Fruit fly (Drosophila melanogaster) whole organism, embryonic: ENCODE data around the gene Rpn9.
A peak's percentile ranks its signal among the peaks of the same experiment; 100 is the strongest.

Experiments used
- BEAF-32 ChIP-seq: fragments of 200-800 bp; sonication (Bioruptor generic); optimal IDR thresholded peaks from 3 replicates; lab custom pipeline; 2017; ENCODE audit warnings: missing biosample characterization, missing genetic modification characterization, mild to moderate bottlenecking, moderate library complexity, missing genetic modification reagents
- CG10267 ChIP-seq: fragments of 200-800 bp; sonication (Bioruptor generic); optimal IDR thresholded peaks from 2 replicates; lab custom pipeline; 2018; ENCODE audit warnings: missing biosample characterization, mild to moderate bottlenecking, missing genetic modification characterization, moderate library complexity
- CG12155 ChIP-seq: fragments of 200-800 bp; sonication (Bioruptor generic); optimal IDR thresholded peaks from 3 replicates; lab custom pipeline; 2016; ENCODE audit warnings: missing biosample characterization, missing genetic modification characterization
- CG12391 ChIP-seq: fragments of 200-800 bp; sonication (Bioruptor generic); optimal IDR thresholded peaks from 3 replicates; lab custom pipeline; 2018; ENCODE audit warnings: missing biosample characterization, mild to moderate bottlenecking, missing genetic modification characterization, moderate library complexity
- CG13775 ChIP-seq: fragments of 200-800 bp; sonication (Bioruptor generic); optimal IDR thresholded peaks from 3 replicates; lab custom pipeline; 2017; ENCODE audit warnings: missing biosample characterization, mild to moderate bottlenecking, missing genetic modification characterization
- CG16815 ChIP-seq: fragments of 200-800 bp; sonication (Bioruptor generic); optimal IDR thresholded peaks from 3 replicates; lab custom pipeline; 2017; ENCODE audit warnings: missing biosample characterization, mild to moderate bottlenecking, missing genetic modification characterization
- CG17359 ChIP-seq: fragments of 200-800 bp; sonication (Bioruptor generic); optimal IDR thresholded peaks from 3 replicates; lab custom pipeline; 2018; ENCODE audit warnings: missing biosample characterization, mild to moderate bottlenecking, missing genetic modification characterization, moderate library complexity
- CG18011 ChIP-seq: fragments of 200-800 bp; sonication (Bioruptor generic); optimal IDR thresholded peaks from 2 replicates; lab custom pipeline; 2017; ENCODE audit warnings: missing biosample characterization, missing genetic modification characterization, mild to moderate bottlenecking, moderate library complexity, missing genotype
- CG2678 ChIP-seq: fragments of 200-800 bp; sonication (Bioruptor generic); optimal IDR thresholded peaks from 3 replicates; lab custom pipeline; 2019; ENCODE audit warnings: missing biosample characterization, mild to moderate bottlenecking, missing genetic modification characterization, moderate library complexity
- CG31365 ChIP-seq: fragments of 200-800 bp; sonication (Bioruptor generic); optimal IDR thresholded peaks from 2 replicates; lab custom pipeline; 2018; ENCODE audit warnings: missing biosample characterization, mild to moderate bottlenecking, missing genetic modification characterization
- CG32767 ChIP-seq: fragments of 200-800 bp; sonication (Bioruptor generic); IDR thresholded peaks from 2 replicates; pipeline ENCODE4 v1.3.6; 2022; ENCODE audit warnings: missing biosample characterization, missing genetic modification characterization
- CG3281 ChIP-seq: fragments of 200-800 bp; sonication (Bioruptor generic); optimal IDR thresholded peaks from 3 replicates; lab custom pipeline; 2017; ENCODE audit warnings: missing biosample characterization, mild to moderate bottlenecking, missing genetic modification characterization
- CG42726 ChIP-seq: fragments of 200-800 bp; sonication (Bioruptor generic); IDR thresholded peaks from 2 replicates; pipeline ENCODE4 v1.3.6; 2022; ENCODE audit warnings: missing biosample characterization, missing genetic modification characterization; ENCODE audit not compliant: partially characterized antibody
- CG5180 ChIP-seq: fragments of 200-800 bp; sonication (Bioruptor generic); optimal IDR thresholded peaks from 3 replicates; lab custom pipeline; 2017; ENCODE audit warnings: missing biosample characterization, missing genetic modification characterization, mild to moderate bottlenecking, moderate library complexity, missing genetic modification reagents
- CG6254 ChIP-seq: fragments of 200-800 bp; sonication (Bioruptor generic); optimal IDR thresholded peaks from 3 replicates; lab custom pipeline; 2017; ENCODE audit warnings: mild to moderate bottlenecking, missing biosample characterization, missing genetic modification reagents, missing genetic modification characterization
- CG7271 ChIP-seq: fragments of 200-800 bp; sonication (Bioruptor generic); optimal IDR thresholded peaks from 2 replicates; lab custom pipeline; 2018; ENCODE audit warnings: missing biosample characterization, mild to moderate bottlenecking, missing genetic modification characterization, moderate library complexity
- CG8281 ChIP-seq: fragments of 200-800 bp; sonication (Bioruptor generic); optimal IDR thresholded peaks from 2 replicates; lab custom pipeline; 2018; ENCODE audit warnings: missing biosample characterization, mild to moderate bottlenecking, missing genetic modification characterization, moderate library complexity
- CG8478 ChIP-seq: fragments of >200 bp; optimal IDR thresholded peaks from 2 replicates; lab custom pipeline; 2018
- CG8765 ChIP-seq: fragments of 200-800 bp; sonication (Bioruptor generic); IDR thresholded peaks from 2 replicates; pipeline ENCODE4 v1.3.6; 2022; ENCODE audit warnings: missing biosample characterization, missing genetic modification characterization
- Deaf1 ChIP-seq: fragments of 200-800 bp; optimal IDR thresholded peaks from 3 replicates; lab custom pipeline; 2019; ENCODE audit warnings: missing biosample characterization, mild to moderate bottlenecking, missing genetic modification characterization, moderate library complexity
- Doc3 ChIP-seq: fragments of 200-800 bp; sonication (Bioruptor generic); IDR thresholded peaks from 3 replicates; pipeline ENCODE4 v1.3.6; 2022; ENCODE audit warnings: missing biosample characterization, missing genetic modification characterization; ENCODE audit not compliant: partially characterized antibody
- Dref ChIP-seq: fragments of 200-800 bp; sonication (Bioruptor generic); IDR thresholded peaks from 2 replicates; pipeline ENCODE4 v1.3.6; 2022; ENCODE audit warnings: missing biosample characterization, missing genetic modification characterization
- Fer2 ChIP-seq: fragments of 200-800 bp; sonication (Bioruptor generic); optimal IDR thresholded peaks from 2 replicates; lab custom pipeline; 2018; ENCODE audit warnings: missing biosample characterization, mild to moderate bottlenecking, missing genetic modification characterization, moderate library complexity
- Fer3 ChIP-seq: fragments of 200-800 bp; sonication (Bioruptor generic); optimal IDR thresholded peaks from 2 replicates; lab custom pipeline; 2018; ENCODE audit warnings: missing biosample characterization, mild to moderate bottlenecking, missing genetic modification characterization, moderate library complexity
- Hsf ChIP-seq: fragments of 200-800 bp; sonication (Bioruptor generic); optimal IDR thresholded peaks from 3 replicates; lab custom pipeline; 2016; ENCODE audit warnings: missing biosample characterization, missing genetic modification characterization
- Mes4 ChIP-seq: fragments of 200-800 bp; sonication (Bioruptor generic); optimal IDR thresholded peaks from 2 replicates; lab custom pipeline; 2016; ENCODE audit warnings: missing biosample characterization, missing genetic modification characterization
- Oaz ChIP-seq: fragments of 200-800 bp; sonication (Bioruptor generic); IDR thresholded peaks from 2 replicates; pipeline ENCODE4 v1.3.6; 2022; ENCODE audit warnings: missing biosample characterization, missing genetic modification characterization
- Oli ChIP-seq: fragments of 200-800 bp; sonication (Bioruptor generic); optimal IDR thresholded peaks from 2 replicates; lab custom pipeline; 2018; ENCODE audit warnings: missing biosample characterization, mild to moderate bottlenecking, missing genetic modification characterization, moderate library complexity
- Ravus ChIP-seq: fragments of 200-800 bp; sonication (Bioruptor generic); IDR thresholded peaks from 2 replicates; pipeline ENCODE4 v1.3.6; 2022; ENCODE audit warnings: missing biosample characterization, missing genetic modification characterization
- Six4 ChIP-seq: fragments of 200-800 bp; sonication (Bioruptor generic); optimal IDR thresholded peaks from 2 replicates; lab custom pipeline; 2016; ENCODE audit warnings: missing biosample characterization, missing genetic modification characterization
- Stat92E ChIP-seq, 3 experiments: fragments of >200 bp in 2 of 3; fragments of 200-800 bp in 1 of 3; sonication (Bioruptor generic) in 1 of 3; optimal IDR thresholded peaks; 2 replicates each; lab custom pipeline; 2017 to 2019; ENCODE audit warnings: missing biosample characterization in 3 of 3, missing genetic modification characterization in 3 of 3, mild to moderate bottlenecking in 1 of 3, moderate library complexity in 1 of 3
- YL-1 ChIP-seq: fragments of 200-800 bp; sonication (Bioruptor generic); optimal IDR thresholded peaks from 3 replicates; lab custom pipeline; 2017; ENCODE audit warnings: missing biosample characterization, mild to moderate bottlenecking, missing genetic modification characterization
- al ChIP-seq: fragments of 200-800 bp; sonication (Bioruptor generic); IDR thresholded peaks from 2 replicates; pipeline ENCODE4 v1.3.6; 2022; ENCODE audit warnings: missing biosample characterization, missing genetic modification characterization
- bbx ChIP-seq: fragments of 200-800 bp; sonication (Bioruptor generic); IDR thresholded peaks from 2 replicates; pipeline ENCODE4 v1.3.6; 2022; ENCODE audit warnings: missing biosample characterization, missing genetic modification characterization; ENCODE audit not compliant: partially characterized antibody
- bsh ChIP-seq, 2 experiments: fragments of 200-800 bp; sonication (Bioruptor generic); optimal IDR thresholded peaks; 2 replicates each; lab custom pipeline; 2017 to 2018; ENCODE audit warnings: mild to moderate bottlenecking in 2 of 2, missing biosample characterization in 2 of 2, missing genetic modification characterization in 2 of 2, moderate library complexity in 1 of 2
- cg ChIP-seq: fragments of 200-800 bp; sonication (Bioruptor generic); optimal IDR thresholded peaks from 3 replicates; lab custom pipeline; 2019; ENCODE audit warnings: missing biosample characterization, mild to moderate bottlenecking, missing genetic modification characterization, moderate library complexity
- corto ChIP-seq: fragments of 200-800 bp; sonication (Bioruptor generic); optimal IDR thresholded peaks from 2 replicates; lab custom pipeline; 2016; ENCODE audit warnings: missing biosample characterization, mild to moderate bottlenecking, missing genetic modification characterization, moderate library complexity
- crp ChIP-seq, 2 experiments: fragments of 200-800 bp; sonication (Bioruptor generic); optimal IDR thresholded peaks; 2 replicates in 1 of 2; 3 replicates in 1 of 2; lab custom pipeline; 2017; ENCODE audit warnings: missing biosample characterization in 2 of 2, missing genetic modification characterization in 2 of 2, mild to moderate bottlenecking in 1 of 2, moderate library complexity in 1 of 2
- dysf ChIP-seq: fragments of 200-800 bp; sonication (Bioruptor generic); IDR thresholded peaks from 3 replicates; pipeline ENCODE4 v1.3.6; 2022; ENCODE audit warnings: missing biosample characterization, missing genetic modification characterization
- insv ChIP-seq, 2 experiments: fragments of 200-800 bp; sonication (Bioruptor generic); optimal IDR thresholded peaks; 3 replicates each; lab custom pipeline; 2016 to 2018; ENCODE audit warnings: missing biosample characterization in 2 of 2, missing genetic modification characterization in 2 of 2
- inv ChIP-seq: fragments of 200-800 bp; sonication (Bioruptor generic); IDR thresholded peaks from 2 replicates; pipeline ENCODE4 v1.3.6; 2022; ENCODE audit warnings: missing biosample characterization, missing genetic modification characterization; ENCODE audit not compliant: partially characterized antibody
- peb ChIP-seq: fragments of 200-800 bp; sonication (Bioruptor generic); IDR thresholded peaks from 2 replicates; pipeline ENCODE4 v1.3.6; 2022; ENCODE audit warnings: missing biosample characterization, missing genetic modification characterization
- tap ChIP-seq: fragments of 200-800 bp; optimal IDR thresholded peaks from 3 replicates; lab custom pipeline; 2019; ENCODE audit warnings: missing biosample characterization, mild to moderate bottlenecking, missing genetic modification characterization, moderate library complexity
- trem ChIP-seq: fragments of 200-800 bp; optimal IDR thresholded peaks from 3 replicates; lab custom pipeline; 2019; ENCODE audit warnings: missing biosample characterization, mild to moderate bottlenecking, missing genetic modification characterization, moderate library complexity
- unpg ChIP-seq: fragments of 200-800 bp; sonication (Bioruptor generic); optimal IDR thresholded peaks from 3 replicates; lab custom pipeline; 2018; ENCODE audit warnings: missing biosample characterization, mild to moderate bottlenecking, missing genetic modification characterization, moderate library complexity
- wdn ChIP-seq: fragments of 200-800 bp; sonication (Bioruptor generic); IDR thresholded peaks from 2 replicates; pipeline ENCODE4 v1.3.6; 2022; ENCODE audit warnings: missing biosample characterization, missing genetic modification characterization
- wor ChIP-seq: fragments of 200-800 bp; sonication (Bioruptor generic); IDR thresholded peaks from 2 replicates; pipeline ENCODE4 v1.3.6; 2022; ENCODE audit warnings: missing biosample characterization, missing genetic modification characterization

Gene Rpn9

dm6 chr3R:23757912-23758607, 24.8 kb upstream of the Rpn9 start, which contains the start of the genes PTPMT1 and Hrd3 (continued):
- peak; percentile 99 for TF ChIP-seq Oli (tag; lab: Kevin White, UChicago)
- TF ChIP-seq Dref (GFP tag; lab: Robert Waterston, UW), result peak; percentile 46; the same call in 1 of the 2 replicates
- TF ChIP-seq unpg, result peak; percentile 97
- peak; percentile 96 for TF ChIP-seq Mes4 (GFP tag; lab: Kevin White, UChicago)
- peak; percentile 94 for TF ChIP-seq al (GFP tag; lab: Robert Waterston, UW)
- TF ChIP-seq bsh (GFP tag; optimal IDR thresholded peaks at IDR 0.05; lab: Kevin White, UChicago), result peak; percentile 97 to 98
- TF ChIP-seq CG2678 (tag; lab: Kevin White, UChicago), result peak; percentile 99
- peak; percentile 95 for TF ChIP-seq trem (tag; lab: Kevin White, UChicago)
- TF ChIP-seq CG8478 (lab: Kevin White, UChicago), result no peak
- TF ChIP-seq Doc3, result no peak
- peak; percentile 99 for TF ChIP-seq YL-1
- TF ChIP-seq CG3281, result peak; percentile 99
- TF ChIP-seq BEAF-32, result peak; percentile 64
- peak; percentile 97 for TF ChIP-seq Fer3 (tag; lab: Kevin White, UChicago)
- peak; percentile 93 for TF ChIP-seq CG8765 (GFP tag; lab: Robert Waterston, UW)
- peak; percentile 91 for TF ChIP-seq CG7271 (tag; lab: Kevin White, UChicago)
- peak; percentile 92 for TF ChIP-seq CG5180
- TF ChIP-seq wdn, result peak; percentile 89
- TF ChIP-seq cg (GFP tag; lab: Kevin White, UChicago), result no peak
- peak; percentile 98 for TF ChIP-seq dysf
- TF ChIP-seq CG8281 (tag; lab: Kevin White, UChicago), result peak; percentile 93
- TF ChIP-seq peb, result peak; percentile 93
- peak; percentile 97 for TF ChIP-seq CG12155 (GFP tag; lab: Kevin White, UChicago)
- peak; percentile 96 for TF ChIP-seq tap
- TF ChIP-seq Ravus (GFP tag; lab: Robert Waterston, UW), result peak; percentile 87
- 0 out of 2 replicates have a peak, but pooled peaks have one; percentile 9 for TF ChIP-seq inv (GFP tag; lab: Robert Waterston, UW)
- peak; percentile 100 for TF ChIP-seq CG13775
- TF ChIP-seq CG42726, result no peak
- TF ChIP-seq Deaf1 (tag; lab: Kevin White, UChicago), result peak; percentile 86
- TF ChIP-seq CG31365 (tag; lab: Kevin White, UChicago), result peak; percentile 78
- TF ChIP-seq corto (GFP tag; lab: Kevin White, UChicago), result peak; percentile 93
- peak; percentile 97 for TF ChIP-seq Fer2
- peak; percentile 92 for TF ChIP-seq CG18011
- TF ChIP-seq wor (GFP tag; lab: Robert Waterston, UW), result peak; percentile 94
- TF ChIP-seq CG32767, result peak; percentile 94
- TF ChIP-seq bbx, result peak; percentile 48; the same call in 1 of the 2 replicates
- TF ChIP-seq Six4 (GFP tag; lab: Kevin White, UChicago), result peak; percentile 98
- peak; percentile 98 for TF ChIP-seq CG10267
- TF ChIP-seq crp (GFP tag; optimal IDR thresholded peaks at IDR 0.05; lab: Kevin White, UChicago), result peak; percentile 27 to 77
- TF ChIP-seq insv (GFP tag; optimal IDR thresholded peaks at IDR 0.05; lab: Kevin White, UChicago), result peak; percentile 76 to 85
- TF ChIP-seq CG12391 (tag; lab: Kevin White, UChicago), result peak; percentile 99
- TF ChIP-seq Oaz (GFP tag; lab: Robert Waterston, UW), result peak; percentile 92
- peak; percentile 94 for TF ChIP-seq CG6254 (GFP tag; lab: Kevin White, UChicago)
- TF ChIP-seq Hsf (GFP tag; lab: Kevin White, UChicago), result peak; percentile 99
- TF ChIP-seq CG16815, result peak; percentile 99
- TF ChIP-seq CG17359 (tag; lab: Kevin White, UChicago), result peak; percentile 98
- TF ChIP-seq Stat92E (GFP tag; optimal IDR thresholded peaks at IDR 0.05; lab: Kevin White, UChicago), result peak in 1 of 3 experiments; percentile 96
